Worm (Caenorhabditis elegans): ENCODE results near the gene C01B10.7.

DNA sequence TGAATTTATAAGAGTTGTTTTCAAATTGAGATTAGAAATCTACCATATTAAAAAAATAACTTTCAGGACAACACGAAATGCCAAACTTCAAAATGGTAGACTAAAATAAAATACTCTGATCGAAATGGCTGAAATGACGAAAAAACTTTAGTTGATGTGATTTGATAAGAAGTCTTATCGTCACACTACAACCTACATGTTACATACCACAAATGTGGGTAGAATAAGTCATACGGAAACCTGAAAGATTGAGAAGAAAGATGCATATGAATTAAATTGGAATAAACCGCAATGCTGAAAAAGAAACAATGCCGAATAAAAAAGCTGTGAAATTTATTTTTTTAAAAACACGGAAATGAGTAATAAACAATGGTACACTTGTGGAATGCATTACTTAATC, 31.3 kb upstream of the C01B10.7 start:
- TF ChIP-seq T22C8.4 (GFP tag; IDR thresholded peaks at IDR 0.05) = no peak
- TF ChIP-seq med-1 (GFP tag; optimal IDR thresholded peaks at IDR 0.05; ENCODE audit: insufficient read depth) = no peak
- TF ChIP-seq tab-1 (GFP tag; IDR thresholded peaks at IDR 0.05) = no peak
- no peak for TF ChIP-seq ref-1 (GFP tag; conservative IDR thresholded peaks at IDR 0.05)
- TF ChIP-seq ztf-29 (GFP tag; IDR thresholded peaks at IDR 0.05) = no peak
- no peak for TF ChIP-seq flt-1 (GFP tag; IDR thresholded peaks at IDR 0.05)
- no peak for TF ChIP-seq ztf-23 (GFP tag; IDR thresholded peaks at IDR 0.05)
